Worm (Caenorhabditis elegans) whole organism, L3 larva: ENCODE results near the gene mlt-4.
"Not testable (repeated sequence)": the region's sequence is repeated elsewhere in the genome, so short reads cannot be mapped to it uniquely, and the experiment has no call there.

Source experiments
- ZK546.5 ChIP-seq: sonication (generic microtip); optimal IDR thresholded peaks from 2 replicates; lab custom pipeline; 2017; ENCODE audit warnings: missing biosample characterization, missing genetic modification characterization
- aly-2 ChIP-seq: fragments of 150-350 bp; optimal IDR thresholded peaks from 2 replicates; lab custom pipeline; 2014; ENCODE audit warnings: missing biosample characterization, missing genetic modification characterization
- ama-1 ChIP-seq: fragments of 150-350 bp; optimal IDR thresholded peaks from 2 replicates; lab custom pipeline; 2018
- ceh-16 ChIP-seq: sonication (generic microtip); optimal IDR thresholded peaks from 2 replicates; lab custom pipeline; 2017; ENCODE audit warnings: missing biosample characterization, missing genetic modification characterization
- ceh-28 ChIP-seq: fragments of 150-350 bp; optimal IDR thresholded peaks from 2 replicates; lab custom pipeline; 2014; ENCODE audit warnings: missing biosample characterization, missing genetic modification reagents, missing genetic modification characterization
- ceh-9 ChIP-seq: sonication (generic microtip); optimal IDR thresholded peaks from 2 replicates; lab custom pipeline; 2018; ENCODE audit warnings: missing biosample characterization, missing genetic modification characterization
- egl-27 ChIP-seq: sonication (generic microtip); optimal IDR thresholded peaks from 4 replicates; lab custom pipeline; 2017; ENCODE audit warnings: missing biosample characterization, missing genetic modification reagents, missing genetic modification characterization
- elt-1 ChIP-seq: fragments of 150-350 bp; optimal IDR thresholded peaks from 2 replicates; lab custom pipeline; 2014; ENCODE audit warnings: missing biosample characterization, missing genetic modification characterization
- elt-3 ChIP-seq, 3 experiments: fragments of 150-350 bp in 1 of 3; sonication (generic microtip) in 2 of 3; optimal IDR thresholded peaks; 2 replicates in 2 of 3; 4 replicates in 1 of 3; lab custom pipeline; 2014 to 2017; ENCODE audit warnings: missing biosample characterization in 3 of 3, missing genetic modification characterization in 3 of 3
- eor-1 ChIP-seq, 2 experiments: fragments of 150-350 bp; optimal IDR thresholded peaks; 2 replicates each; lab custom pipeline; 2014 to 2018; ENCODE audit warnings: missing biosample characterization in 2 of 2, missing genetic modification characterization in 2 of 2
- fkh-10 ChIP-seq: sonication (generic microtip); optimal IDR thresholded peaks from 2 replicates; lab custom pipeline; 2017; ENCODE audit warnings: missing biosample characterization, missing genetic modification reagents, missing genetic modification characterization
- fos-1 ChIP-seq: fragments of 150-350 bp; optimal IDR thresholded peaks from 2 replicates; lab custom pipeline; 2014; ENCODE audit warnings: missing biosample characterization, missing genetic modification characterization
- hmg-11 ChIP-seq: sonication (generic microtip); optimal IDR thresholded peaks from 2 replicates; lab custom pipeline; 2016; ENCODE audit warnings: missing genetic modification characterization, missing compliant biosample characterization
- jun-1 ChIP-seq: fragments of 150-350 bp; optimal IDR thresholded peaks from 2 replicates; lab custom pipeline; 2014; ENCODE audit warnings: missing biosample characterization, missing genetic modification reagents, missing genetic modification characterization
- lin-39 ChIP-seq: fragments of 150-350 bp; optimal IDR thresholded peaks from 2 replicates; lab custom pipeline; 2018; ENCODE audit warnings: missing biosample characterization, missing genetic modification reagents, missing genetic modification characterization
- lsy-12 ChIP-seq: sonication (generic microtip); optimal IDR thresholded peaks from 2 replicates; lab custom pipeline; 2016; ENCODE audit warnings: mild to moderate bottlenecking, missing genetic modification characterization, missing compliant biosample characterization
- mdl-1 ChIP-seq: fragments of 150-350 bp; optimal IDR thresholded peaks from 2 replicates; lab custom pipeline; 2014; ENCODE audit warnings: missing biosample characterization, missing genetic modification characterization
- nfya-1 ChIP-seq: sonication (generic microtip); optimal IDR thresholded peaks from 2 replicates; lab custom pipeline; 2017; ENCODE audit warnings: missing genetic modification characterization, mild to moderate bottlenecking, missing compliant biosample characterization, antibody characterized with exemption, moderate library complexity; ENCODE audit not compliant: insufficient read depth
- nhr-11 ChIP-seq: fragments of 150-350 bp; optimal IDR thresholded peaks from 2 replicates; lab custom pipeline; 2014; ENCODE audit warnings: missing biosample characterization, missing genetic modification characterization
- nhr-12 ChIP-seq: fragments of 150-350 bp; optimal IDR thresholded peaks from 2 replicates; lab custom pipeline; 2014; ENCODE audit warnings: missing biosample characterization, missing genetic modification characterization
- nhr-23 ChIP-seq: fragments of 150-350 bp; optimal IDR thresholded peaks from 2 replicates; lab custom pipeline; 2014; ENCODE audit warnings: missing biosample characterization, missing genetic modification reagents, missing genetic modification characterization
- nhr-237 ChIP-seq: fragments of 150-350 bp; optimal IDR thresholded peaks from 2 replicates; lab custom pipeline; 2014; ENCODE audit warnings: missing biosample characterization, missing genetic modification characterization
- nhr-25 ChIP-seq: sonication (generic microtip); optimal IDR thresholded peaks from 2 replicates; lab custom pipeline; 2017; ENCODE audit warnings: missing biosample characterization, missing genetic modification characterization
- nhr-28 ChIP-seq: fragments of 150-350 bp; optimal IDR thresholded peaks from 2 replicates; lab custom pipeline; 2014; ENCODE audit warnings: missing biosample characterization, missing genetic modification characterization
- nhr-43 ChIP-seq: sonication (generic microtip); optimal IDR thresholded peaks from 2 replicates; lab custom pipeline; 2016; ENCODE audit warnings: mild to moderate bottlenecking, missing genetic modification characterization, missing compliant biosample characterization; ENCODE audit not compliant: poor library complexity, severe bottlenecking
- nhr-77 ChIP-seq: fragments of 150-350 bp; optimal IDR thresholded peaks from 2 replicates; lab custom pipeline; 2014; ENCODE audit warnings: missing biosample characterization, missing genetic modification characterization
- pqm-1 ChIP-seq: fragments of 150-350 bp; optimal IDR thresholded peaks from 2 replicates; lab custom pipeline; 2017; ENCODE audit warnings: missing biosample characterization, missing genetic modification characterization, inconsistent platforms
- tbx-2 ChIP-seq: sonication (generic microtip); optimal IDR thresholded peaks from 2 replicates; lab custom pipeline; 2016; ENCODE audit warnings: mild to moderate bottlenecking, missing genetic modification characterization, missing compliant biosample characterization
- unc-39 ChIP-seq: sonication (generic microtip); optimal IDR thresholded peaks from 4 replicates; lab custom pipeline; 2017; ENCODE audit warnings: missing biosample characterization, missing genetic modification characterization
- unc-62 ChIP-seq: fragments of 150-350 bp; sonication (generic microtip); optimal IDR thresholded peaks from 4 replicates; lab custom pipeline; 2014; ENCODE audit warnings: missing biosample characterization, missing genetic modification reagents, missing genetic modification characterization
- zag-1 ChIP-seq: fragments of 150-350 bp; optimal IDR thresholded peaks from 2 replicates; lab custom pipeline; 2014; ENCODE audit warnings: missing biosample characterization, missing genetic modification characterization
- ztf-11 ChIP-seq: fragments of 150-350 bp; optimal IDR thresholded peaks from 2 replicates; lab custom pipeline; 2014; ENCODE audit warnings: missing biosample characterization, missing genetic modification characterization
- ztf-4 ChIP-seq: fragments of 150-350 bp; optimal IDR thresholded peaks from 2 replicates; lab custom pipeline; 2014; ENCODE audit warnings: missing biosample characterization, missing genetic modification characterization

mlt-4 gene

ce11 chrV:20311519-20311918 is 22.3 kb upstream of the mlt-4 start, which contains the start of gene clec-262:
TSS of gene clec-262 (plus strand) at chrV:20311819.
- TF ChIP-seq ceh-9 (tag; lab: Kevin White, UChicago): no peak
- no peak for TF ChIP-seq eor-1 (tag; optimal IDR thresholded peaks at IDR 0.05; lab: Kevin White, UChicago)
- TF ChIP-seq nhr-77 (tag; lab: Kevin White, UChicago): no peak
- TF ChIP-seq tbx-2 (tag; lab: Kevin White, UChicago): no peak
- no peak for TF ChIP-seq mdl-1 (tag; lab: Kevin White, UChicago)
- no peak for TF ChIP-seq nhr-25 (tag; lab: Kevin White, UChicago)
- no peak for TF ChIP-seq zag-1 (tag; lab: Kevin White, UChicago)
- no peak for TF ChIP-seq nhr-12 (tag; lab: Kevin White, UChicago)
- TF ChIP-seq hmg-11 (tag; lab: Kevin White, UChicago): no peak
- TF ChIP-seq ZK546.5: no peak
- no peak for TF ChIP-seq unc-62 (GFP tag; lab: Kevin White, UChicago)
- TF ChIP-seq ztf-4 (tag; lab: Kevin White, UChicago): no peak
- TF ChIP-seq jun-1 (tag; lab: Kevin White, UChicago): no peak
- no peak for TF ChIP-seq egl-27 (tag; lab: Kevin White, UChicago)
- TF ChIP-seq lin-39 (tag; lab: Kevin White, UChicago): no peak
- no peak for TF ChIP-seq ama-1

ce11 chrV:20310575-20310974 is 21.4 kb upstream of the mlt-4 start, which contains the start of gene ZC15.10:
TSS of gene ZC15.10 (plus strand) at chrV:20310736.
- no peak for TF ChIP-seq lsy-12
- no peak for TF ChIP-seq pqm-1 (tag; lab: Kevin White, UChicago)
- TF ChIP-seq elt-1 (tag; lab: Kevin White, UChicago): no peak
- no peak for TF ChIP-seq nhr-12 (tag; lab: Kevin White, UChicago)
- TF ChIP-seq ceh-28: no peak
- no peak for TF ChIP-seq ceh-9 (tag; lab: Kevin White, UChicago)
- TF ChIP-seq nhr-43: no peak
- TF ChIP-seq nhr-28 (tag; lab: Kevin White, UChicago): no peak
- no peak for TF ChIP-seq aly-2 (tag; lab: Kevin White, UChicago)
- TF ChIP-seq ZK546.5: no peak

- TF ChIP-seq ceh-28 (no peak), ama-1 (no peak), ztf-11 (tag; lab: Kevin White, UChicago) (no peak), nfya-1 (tag; lab: Kevin White, UChicago) (no peak), fkh-10 (GFP tag; lab: Kevin White, UChicago) (no peak), mdl-1 (tag; lab: Kevin White, UChicago) (no peak)
Measured at ce11 chrV:20305803-20306202, 16.6 kb upstream of the mlt-4 start, which contains the start of gene ZC15.1. TSS of gene ZC15.1 (plus strand) at chrV:20306103.

- TF ChIP-seq nfya-1 (tag; lab: Kevin White, UChicago); ceh-28; pqm-1 (tag; lab: Kevin White, UChicago): not testable (repeated sequence)
Measured at ce11 chrV:20303288-20303687, 14.1 kb upstream of the mlt-4 start, which contains the start of gene ZC15.3. TSS of gene ZC15.3 (plus strand) at chrV:20303588.

ce11 chrV:20297650-20298049 is 8.4 kb upstream of the mlt-4 start, which contains the start of gene ZC15.5:
TSS of gene ZC15.5 (plus strand) at chrV:20297950.
- TF ChIP-seq lin-39 (tag; lab: Kevin White, UChicago) (no peak), nhr-11 (tag; lab: Kevin White, UChicago) (no peak), hmg-11 (tag; lab: Kevin White, UChicago) (no peak), fos-1 (tag; lab: Kevin White, UChicago) (no peak), nhr-12 (tag; lab: Kevin White, UChicago) (no peak), nhr-23 (tag; lab: Kevin White, UChicago) (no peak), ceh-9 (tag; lab: Kevin White, UChicago) (no peak)

- TF ChIP-seq nhr-11 (tag; lab: Kevin White, UChicago): no peak
- no peak for TF ChIP-seq tbx-2 (tag; lab: Kevin White, UChicago)
- no peak for TF ChIP-seq unc-39 (tag; lab: Kevin White, UChicago)
- no peak for TF ChIP-seq unc-62 (GFP tag; lab: Kevin White, UChicago)
- TF ChIP-seq nhr-237 (tag; lab: Kevin White, UChicago): no peak
- no peak for TF ChIP-seq nhr-28 (tag; lab: Kevin White, UChicago)
- no peak for TF ChIP-seq ceh-16 (tag; lab: Kevin White, UChicago)
- no peak for TF ChIP-seq ama-1
- no peak for TF ChIP-seq elt-3 (tag; optimal IDR thresholded peaks at IDR 0.05; lab: Kevin White, UChicago)
- no peak for TF ChIP-seq nhr-77 (tag; lab: Kevin White, UChicago)
- no peak for TF ChIP-seq fos-1 (tag; lab: Kevin White, UChicago)
Measured at ce11 chrV:20294388-20294787, 5.2 kb upstream of the mlt-4 start, which contains the start of gene clec-261. TSS of gene clec-261 (minus strand) at chrV:20294488.
